Worm (Caenorhabditis elegans): ENCODE measurements around the gene snpn-1.

- TF ChIP-seq tbx-2 (tag; optimal IDR thresholded peaks at IDR 0.05) (no peak), unc-62 (GFP tag; optimal IDR thresholded peaks at IDR 0.05) (no peak), unc-39 (tag; optimal IDR thresholded peaks at IDR 0.05) (no peak), nhr-11 (tag; optimal IDR thresholded peaks at IDR 0.05) (no peak), fkh-10 (GFP tag; optimal IDR thresholded peaks at IDR 0.05) (no peak), eor-1 (tag; optimal IDR thresholded peaks at IDR 0.05) (no peak), nhr-76 (tag; optimal IDR thresholded peaks at IDR 0.05) (no peak)
Measured at ce11 chrIV:5086243-5086960, 4.4 kb downstream of the snpn-1 start.
